Fruit fly (Drosophila melanogaster) whole organism, embryonic: ENCODE results near the gene Hph.

ENCODE experiments used
- Aef1 ChIP-seq: fragments of 200-800 bp; sonication (Bioruptor generic); IDR thresholded peaks from 3 replicates; pipeline ENCODE4 v1.3.6; 2022; ENCODE audit warnings: missing biosample characterization, missing genetic modification characterization
- CG10209 ChIP-seq: fragments of 200-800 bp; sonication (Bioruptor generic); optimal IDR thresholded peaks from 3 replicates; lab custom pipeline; 2017; ENCODE audit warnings: missing biosample characterization, mild to moderate bottlenecking, missing genetic modification characterization, missing genetic modification reagents
- CG10267 ChIP-seq: fragments of 200-800 bp; sonication (Bioruptor generic); optimal IDR thresholded peaks from 2 replicates; lab custom pipeline; 2018; ENCODE audit warnings: missing biosample characterization, mild to moderate bottlenecking, missing genetic modification characterization, moderate library complexity
- CG10431 ChIP-seq: fragments of 200-800 bp; sonication (Bioruptor generic); optimal IDR thresholded peaks from 3 replicates; lab custom pipeline; 2018; ENCODE audit warnings: missing biosample characterization, mild to moderate bottlenecking, missing genetic modification characterization
- CG10959 ChIP-seq: fragments of 200-800 bp; sonication (Bioruptor generic); IDR thresholded peaks from 2 replicates; pipeline ENCODE4 v1.3.6; 2022; ENCODE audit warnings: missing biosample characterization, missing genetic modification characterization
- CG11085 ChIP-seq: fragments of 200-800 bp; sonication (Bioruptor generic); IDR thresholded peaks from 2 replicates; pipeline ENCODE4 v1.3.6; 2022; ENCODE audit warnings: missing biosample characterization, missing genetic modification characterization
- CG11560 ChIP-seq: fragments of 200-800 bp; sonication (Bioruptor generic); IDR thresholded peaks from 3 replicates; pipeline ENCODE4 v1.3.6; 2022; ENCODE audit warnings: missing biosample characterization, missing genetic modification characterization
- CG12104 ChIP-seq: fragments of 200-800 bp; sonication (Bioruptor generic); optimal IDR thresholded peaks from 3 replicates; lab custom pipeline; 2016; ENCODE audit warnings: missing biosample characterization, missing genetic modification characterization
- CG12219 ChIP-seq: fragments of 200-800 bp; sonication (Bioruptor generic); optimal IDR thresholded peaks from 3 replicates; lab custom pipeline; 2018; ENCODE audit warnings: missing biosample characterization, mild to moderate bottlenecking, missing genetic modification characterization
- CG13296 ChIP-seq: fragments of 200-800 bp; sonication (Bioruptor generic); optimal IDR thresholded peaks from 3 replicates; lab custom pipeline; 2018; ENCODE audit warnings: missing biosample characterization, mild to moderate bottlenecking, missing genetic modification characterization
- CG14860 ChIP-seq: fragments of 200-800 bp; sonication (Bioruptor generic); IDR thresholded peaks from 3 replicates; pipeline ENCODE4 v1.3.6; 2022; ENCODE audit warnings: missing biosample characterization, missing genetic modification characterization; ENCODE audit not compliant: partially characterized antibody
- CG15011 ChIP-seq: fragments of 200-800 bp; sonication (Bioruptor generic); optimal IDR thresholded peaks from 3 replicates; lab custom pipeline; 2018; ENCODE audit warnings: missing biosample characterization, mild to moderate bottlenecking, missing genetic modification characterization
- CG1602 ChIP-seq: fragments of 200-800 bp; sonication (Bioruptor generic); optimal IDR thresholded peaks from 3 replicates; lab custom pipeline; 2016; ENCODE audit warnings: missing biosample characterization, missing genetic modification characterization
- CG17912 ChIP-seq: fragments of 200-800 bp; sonication (Bioruptor generic); optimal IDR thresholded peaks from 2 replicates; lab custom pipeline; 2018; ENCODE audit warnings: missing biosample characterization, mild to moderate bottlenecking, missing genetic modification characterization
- CG3281 ChIP-seq: fragments of 200-800 bp; sonication (Bioruptor generic); optimal IDR thresholded peaks from 3 replicates; lab custom pipeline; 2017; ENCODE audit warnings: missing biosample characterization, mild to moderate bottlenecking, missing genetic modification characterization
- CG42726 ChIP-seq: fragments of 200-800 bp; sonication (Bioruptor generic); IDR thresholded peaks from 2 replicates; pipeline ENCODE4 v1.3.6; 2022; ENCODE audit warnings: missing biosample characterization, missing genetic modification characterization; ENCODE audit not compliant: partially characterized antibody
- CG7271 ChIP-seq: fragments of 200-800 bp; sonication (Bioruptor generic); optimal IDR thresholded peaks from 2 replicates; lab custom pipeline; 2018; ENCODE audit warnings: missing biosample characterization, mild to moderate bottlenecking, missing genetic modification characterization, moderate library complexity
- CG7786 ChIP-seq: fragments of 200-800 bp; sonication (Bioruptor generic); optimal IDR thresholded peaks from 2 replicates; lab custom pipeline; 2016; ENCODE audit warnings: missing biosample characterization, missing genetic modification characterization
- CG7928 ChIP-seq: fragments of 200-800 bp; sonication (Bioruptor generic); optimal IDR thresholded peaks from 2 replicates; lab custom pipeline; 2017; ENCODE audit warnings: missing biosample characterization, mild to moderate bottlenecking, missing genetic modification characterization
- Elba2 ChIP-seq: fragments of 200-800 bp; sonication (Bioruptor generic); optimal IDR thresholded peaks from 3 replicates; lab custom pipeline; 2016; ENCODE audit warnings: missing biosample characterization, missing genetic modification characterization
- Hmr ChIP-seq: fragments of 200-800 bp; sonication (Bioruptor generic); optimal IDR thresholded peaks from 3 replicates; lab custom pipeline; 2017; ENCODE audit warnings: mild to moderate bottlenecking, missing biosample characterization, missing genetic modification reagents, missing genetic modification characterization
- Hmx ChIP-seq: fragments of 200-800 bp; sonication (Bioruptor generic); optimal IDR thresholded peaks from 2 replicates; lab custom pipeline; 2016; ENCODE audit warnings: missing biosample characterization, missing genetic modification characterization
- Lhr ChIP-seq: fragments of 200-800 bp; sonication (Bioruptor generic); optimal IDR thresholded peaks from 3 replicates; lab custom pipeline; 2017; ENCODE audit warnings: mild to moderate bottlenecking, missing biosample characterization, missing genetic modification reagents, missing genetic modification characterization
- Sry-δ ChIP-seq: fragments of 200-800 bp; sonication (Bioruptor generic); optimal IDR thresholded peaks from 2 replicates; lab custom pipeline; 2016; ENCODE audit warnings: missing biosample characterization, missing genetic modification characterization
- TFAM ChIP-seq: fragments of 200-800 bp; sonication (Bioruptor generic); optimal IDR thresholded peaks from 2 replicates; lab custom pipeline; 2017; ENCODE audit warnings: missing biosample characterization, missing genetic modification characterization, inconsistent platforms
- ab ChIP-seq: fragments of 200-800 bp; sonication (Bioruptor generic); optimal IDR thresholded peaks from 2 replicates; lab custom pipeline; 2016; ENCODE audit warnings: missing biosample characterization, missing genetic modification characterization
- abd-A ChIP-seq: fragments of 200-800 bp; sonication (Bioruptor generic); optimal IDR thresholded peaks from 3 replicates; lab custom pipeline; 2019; ENCODE audit warnings: missing biosample characterization, mild to moderate bottlenecking, missing genetic modification characterization, moderate library complexity
- ash1 ChIP-seq: fragments of 200-800 bp; sonication (Bioruptor generic); optimal IDR thresholded peaks from 2 replicates; lab custom pipeline; 2018; ENCODE audit warnings: missing biosample characterization, mild to moderate bottlenecking, missing genetic modification characterization
- br ChIP-seq: fragments of >200 bp; optimal IDR thresholded peaks from 2 replicates; lab custom pipeline; 2017
- crc ChIP-seq: fragments of 200-800 bp; sonication (Bioruptor generic); optimal IDR thresholded peaks from 2 replicates; lab custom pipeline; 2016; ENCODE audit warnings: missing biosample characterization, missing genetic modification characterization
- cwo ChIP-seq: fragments of 200-800 bp; sonication (Bioruptor generic); optimal IDR thresholded peaks from 3 replicates; lab custom pipeline; 2017; ENCODE audit warnings: missing biosample characterization, missing genetic modification characterization, mild to moderate bottlenecking, moderate library complexity, missing genetic modification reagents
- dimm ChIP-seq: fragments of 200-800 bp; sonication (Bioruptor generic); IDR thresholded peaks from 2 replicates; pipeline ENCODE4 v1.3.6; 2022; ENCODE audit warnings: missing biosample characterization, missing genetic modification characterization
- dysf ChIP-seq: fragments of 200-800 bp; sonication (Bioruptor generic); IDR thresholded peaks from 3 replicates; pipeline ENCODE4 v1.3.6; 2022; ENCODE audit warnings: missing biosample characterization, missing genetic modification characterization
- ftz-f1 ChIP-seq: fragments of 200-800 bp; sonication (Bioruptor generic); optimal IDR thresholded peaks from 2 replicates; lab custom pipeline; 2016; ENCODE audit warnings: missing biosample characterization, missing genetic modification characterization
- gro ChIP-seq: fragments of 200-800 bp; sonication (Bioruptor generic); optimal IDR thresholded peaks from 2 replicates; lab custom pipeline; 2016; ENCODE audit warnings: missing biosample characterization, missing genetic modification characterization
- kah ChIP-seq: fragments of 200-800 bp; sonication (Bioruptor generic); optimal IDR thresholded peaks from 2 replicates; lab custom pipeline; 2018; ENCODE audit warnings: missing biosample characterization, mild to moderate bottlenecking, missing genetic modification characterization
- nerfin-2 ChIP-seq: fragments of 200-800 bp; sonication (Bioruptor generic); IDR thresholded peaks from 2 replicates; pipeline ENCODE4 v1.3.6; 2022; ENCODE audit warnings: missing biosample characterization, missing genetic modification characterization; ENCODE audit not compliant: partially characterized antibody
- onecut ChIP-seq: fragments of 200-800 bp; sonication (Bioruptor generic); IDR thresholded peaks from 2 replicates; pipeline ENCODE4 v1.3.6; 2022; ENCODE audit warnings: missing biosample characterization, missing genetic modification characterization
- pan ChIP-seq, 4 experiments: fragments of >200 bp in 3 of 4; fragments of 200-800 bp in 1 of 4; sonication (Bioruptor generic) in 1 of 4; optimal IDR thresholded peaks in 3 of 4; IDR thresholded peaks in 1 of 4; 2 replicates each; pipeline versions ENCODE4 v1.3.6 to Lab custom; 2017 to 2022; ENCODE audit warnings: missing biosample characterization in 2 of 4, missing genetic modification characterization in 2 of 4, mixed read lengths in 1 of 4
- pros ChIP-seq: fragments of 200-800 bp; sonication (Bioruptor generic); optimal IDR thresholded peaks from 3 replicates; lab custom pipeline; 2019; ENCODE audit warnings: missing biosample characterization, mild to moderate bottlenecking, missing genetic modification characterization, moderate library complexity
- psq ChIP-seq: fragments of 200-800 bp; sonication (Bioruptor generic); optimal IDR thresholded peaks from 2 replicates; lab custom pipeline; 2017; ENCODE audit warnings: missing biosample characterization, missing genetic modification characterization
- row ChIP-seq: fragments of 200-800 bp; sonication (Bioruptor generic); IDR thresholded peaks from 3 replicates; pipeline ENCODE4 v1.3.6; 2022; ENCODE audit warnings: missing biosample characterization, missing genetic modification characterization
- sc ChIP-seq, 3 experiments: fragments of >200 bp in 2 of 3; fragments of 200-800 bp in 1 of 3; sonication (Bioruptor generic) in 1 of 3; optimal IDR thresholded peaks; 2 replicates in 2 of 3; 3 replicates in 1 of 3; lab custom pipeline; 2017; ENCODE audit warnings: mild to moderate bottlenecking in 1 of 3, missing biosample characterization in 1 of 3, missing genetic modification characterization in 1 of 3, missing genetic modification reagents in 1 of 3
- sima ChIP-seq: fragments of 200-800 bp; sonication (Bioruptor generic); optimal IDR thresholded peaks from 2 replicates; lab custom pipeline; 2016; ENCODE audit warnings: missing biosample characterization, missing genetic modification characterization
- slbo ChIP-seq: fragments of 200-800 bp; sonication (Bioruptor generic); IDR thresholded peaks from 2 replicates; pipeline ENCODE4 v1.3.6; 2022; ENCODE audit warnings: missing biosample characterization, missing genetic modification characterization
- sob ChIP-seq: fragments of 200-800 bp; sonication (Bioruptor generic); IDR thresholded peaks from 2 replicates; pipeline ENCODE4 v1.3.6; 2022; ENCODE audit warnings: missing biosample characterization, missing genetic modification characterization
- ssp ChIP-seq: fragments of 200-800 bp; sonication (Bioruptor generic); IDR thresholded peaks from 2 replicates; pipeline ENCODE4 v1.3.6; 2022; ENCODE audit warnings: missing biosample characterization, missing genetic modification characterization
- tap ChIP-seq: fragments of 200-800 bp; optimal IDR thresholded peaks from 3 replicates; lab custom pipeline; 2019; ENCODE audit warnings: missing biosample characterization, mild to moderate bottlenecking, missing genetic modification characterization, moderate library complexity
- toy ChIP-seq: fragments of 200-800 bp; sonication (Bioruptor generic); IDR thresholded peaks from 2 replicates; pipeline ENCODE4 v1.3.6; 2022; ENCODE audit warnings: missing biosample characterization, missing genetic modification characterization
- wek ChIP-seq: fragments of 200-800 bp; sonication (Bioruptor generic); optimal IDR thresholded peaks from 3 replicates; lab custom pipeline; 2018; ENCODE audit warnings: missing biosample characterization, mild to moderate bottlenecking, missing genetic modification characterization, moderate library complexity

Gene Hph

dm6 chr3R:5232197-5232607, 24.6 kb upstream of the Hph start, which contains the start of the genes Kat60 and Mms19:
Gene Kat60 (minus strand): TSS chr3R:5232209.
Gene Mms19 (plus strand): TSS chr3R:5232543.
- TF ChIP-seq CG12104 (peak; percentile 48), psq (peak; percentile 52), dysf (GFP tag; lab: Robert Waterston, UW) (peak; percentile 69; the same call in 2 of the 3 replicates), ash1 (GFP tag; lab: Kevin White, UChicago) (no peak), ssp (GFP tag; lab: Robert Waterston, UW) (peak; percentile 76), CG1602 (peak; percentile 61), CG7271 (tag; lab: Kevin White, UChicago) (peak; percentile 18), Aef1 (GFP tag; lab: Robert Waterston, UW) (peak; percentile 70), TFAM (GFP tag; lab: Kevin White, UChicago) (no peak), CG7786 (GFP tag; lab: Kevin White, UChicago) (peak; percentile 35), pros (GFP tag; lab: Kevin White, UChicago) (no peak), gro (GFP tag; lab: Kevin White, UChicago) (peak; percentile 29), CG13296 (GFP tag; lab: Kevin White, UChicago) (no peak), sob (peak; percentile 81), Elba2 (GFP tag; lab: Kevin White, UChicago) (peak; percentile 60), CG10267 (tag; lab: Kevin White, UChicago) (peak; percentile 76), CG14860 (peak; percentile 93), CG12219 (GFP tag; lab: Kevin White, UChicago) (no peak), crc (GFP tag; lab: Kevin White, UChicago) (no peak), nerfin-2 (peak; percentile 82), pan (optimal IDR thresholded peaks at IDR 0.05; lab: Kevin White, UChicago) (no peak), pan (GFP tag; optimal IDR thresholded peaks at IDR 0.05 in 1 of 2, IDR thresholded peaks at IDR 0.05 in 1 of 2) (peak in 1 of 2 experiments; percentile 69), CG11560 (peak; percentile 69; the same call in 2 of the 3 replicates), sc (optimal IDR thresholded peaks at IDR 0.05; lab: Kevin White, UChicago) (no peak), sc (GFP tag; optimal IDR thresholded peaks at IDR 0.05; lab: Kevin White, UChicago) (no peak), br (lab: Kevin White, UChicago) (no peak), ftz-f1 (GFP tag; lab: Kevin White, UChicago) (no peak), toy (no peak), Sry-δ (peak; percentile 98), CG15011 (no peak), ab (GFP tag; lab: Kevin White, UChicago) (no peak), CG10431 (GFP tag; lab: Kevin White, UChicago) (no peak), kah (GFP tag; lab: Kevin White, UChicago) (no peak), Hmx (GFP tag; lab: Kevin White, UChicago) (no peak), CG3281 (no peak), row (GFP tag; lab: Robert Waterston, UW) (peak; percentile 95), sima (GFP tag; lab: Kevin White, UChicago) (no peak), slbo (peak; percentile 85; the same call in 1 of the 2 replicates), onecut (GFP tag; lab: Robert Waterston, UW) (0 out of 2 replicates have a peak, but pooled peaks have one; percentile 17), Lhr (peak; percentile 68), Hmr (GFP tag; lab: Kevin White, UChicago) (peak; percentile 77), CG7928 (peak; percentile 53), CG10959 (no peak), cwo (GFP tag; lab: Kevin White, UChicago) (no peak), dimm (GFP tag; lab: Robert Waterston, UW) (no peak), CG42726 (GFP tag; lab: Robert Waterston, UW) (peak; percentile 97), CG17912 (GFP tag; lab: Kevin White, UChicago) (no peak), abd-A (tag; lab: Kevin White, UChicago) (no peak), wek (GFP tag; lab: Kevin White, UChicago) (no peak), CG11085 (GFP tag; lab: Robert Waterston, UW) (peak; percentile 64; the same call in 1 of the 2 replicates), CG10209 (GFP tag; lab: Kevin White, UChicago) (peak; percentile 47), tap (tag; lab: Kevin White, UChicago) (no peak)
